Fruit fly (Drosophila melanogaster) whole organism, embryonic: Measurements from ENCODE around the gene RpS3.

Experiments used
- Aef1 ChIP-seq: fragments of 200-800 bp; sonication (Bioruptor generic); IDR thresholded peaks from 3 replicates; pipeline ENCODE4 v1.3.6; 2022; ENCODE audit warnings: missing biosample characterization, missing genetic modification characterization
- CG10147 ChIP-seq: fragments of 200-800 bp; sonication (Bioruptor generic); optimal IDR thresholded peaks from 2 replicates; lab custom pipeline; 2019; ENCODE audit warnings: missing biosample characterization, mild to moderate bottlenecking, missing genetic modification characterization, moderate library complexity
- CG10209 ChIP-seq: fragments of 200-800 bp; sonication (Bioruptor generic); optimal IDR thresholded peaks from 3 replicates; lab custom pipeline; 2017; ENCODE audit warnings: missing biosample characterization, mild to moderate bottlenecking, missing genetic modification characterization, missing genetic modification reagents
- CG11723 ChIP-seq: fragments of 200-800 bp; sonication (Bioruptor generic); optimal IDR thresholded peaks from 2 replicates; lab custom pipeline; 2017; ENCODE audit warnings: missing biosample characterization, mild to moderate bottlenecking, missing genetic modification characterization
- CG12236 ChIP-seq: fragments of 200-800 bp; sonication (Bioruptor generic); optimal IDR thresholded peaks from 2 replicates; lab custom pipeline; 2016; ENCODE audit warnings: missing biosample characterization, missing genetic modification characterization
- CG14050 ChIP-seq: fragments of 200-800 bp; sonication (Bioruptor generic); IDR thresholded peaks from 3 replicates; pipeline ENCODE4 v1.3.6; 2022; ENCODE audit warnings: missing biosample characterization, missing genetic modification characterization
- CG15514 ChIP-seq: fragments of 200-800 bp; sonication (Bioruptor generic); optimal IDR thresholded peaks from 3 replicates; lab custom pipeline; 2017; ENCODE audit warnings: missing biosample characterization, missing genetic modification characterization, mild to moderate bottlenecking, moderate library complexity, missing genetic modification reagents
- CG15696 ChIP-seq: fragments of 200-800 bp; sonication (Bioruptor generic); optimal IDR thresholded peaks from 2 replicates; lab custom pipeline; 2019; ENCODE audit warnings: missing biosample characterization, mild to moderate bottlenecking, missing genetic modification characterization, moderate library complexity
- CG16863 ChIP-seq: fragments of 200-800 bp; sonication (Bioruptor generic); optimal IDR thresholded peaks from 3 replicates; lab custom pipeline; 2016; ENCODE audit warnings: missing biosample characterization, missing genetic modification characterization
- CG17829 ChIP-seq: fragments of 200-800 bp; optimal IDR thresholded peaks from 2 replicates; lab custom pipeline; 2019; ENCODE audit warnings: missing biosample characterization, mild to moderate bottlenecking, missing genetic modification characterization, moderate library complexity
- CG18599 ChIP-seq: fragments of 200-800 bp; sonication (Bioruptor generic); optimal IDR thresholded peaks from 3 replicates; lab custom pipeline; 2017; ENCODE audit warnings: missing biosample characterization, missing genetic modification characterization, mild to moderate bottlenecking, moderate library complexity, missing genetic modification reagents
- CG18619 ChIP-seq: fragments of 200-800 bp; sonication (Bioruptor generic); optimal IDR thresholded peaks from 3 replicates; lab custom pipeline; 2017; ENCODE audit warnings: missing biosample characterization, mild to moderate bottlenecking, missing genetic modification characterization
- CG2678 ChIP-seq: fragments of 200-800 bp; sonication (Bioruptor generic); optimal IDR thresholded peaks from 3 replicates; lab custom pipeline; 2019; ENCODE audit warnings: missing biosample characterization, mild to moderate bottlenecking, missing genetic modification characterization, moderate library complexity
- CG32532 ChIP-seq: fragments of 200-800 bp; sonication (Bioruptor generic); IDR thresholded peaks from 2 replicates; pipeline ENCODE4 v1.3.6; 2022; ENCODE audit warnings: missing biosample characterization, missing genetic modification characterization
- CG3847 ChIP-seq: fragments of 200-800 bp; sonication (Bioruptor generic); IDR thresholded peaks from 2 replicates; pipeline ENCODE4 v1.3.6; 2022; ENCODE audit warnings: missing biosample characterization, missing genetic modification characterization
- CG4282 ChIP-seq: fragments of 200-800 bp; sonication (Bioruptor generic); optimal IDR thresholded peaks from 2 replicates; lab custom pipeline; 2016; ENCODE audit warnings: missing biosample characterization, missing genetic modification characterization
- CG4360 ChIP-seq: fragments of 200-800 bp; sonication (Bioruptor generic); IDR thresholded peaks from 2 replicates; pipeline ENCODE4 v1.3.6; 2022; ENCODE audit warnings: missing biosample characterization, missing genetic modification characterization
- CG4404 ChIP-seq: fragments of 200-800 bp; sonication (Bioruptor generic); IDR thresholded peaks from 2 replicates; pipeline ENCODE4 v1.3.6; 2022; ENCODE audit warnings: missing biosample characterization, missing genetic modification characterization
- CG5953 ChIP-seq: fragments of 200-800 bp; sonication (Bioruptor generic); IDR thresholded peaks from 2 replicates; pipeline ENCODE4 v1.3.6; 2022; ENCODE audit warnings: missing biosample characterization, missing genetic modification characterization
- CG6854 ChIP-seq: fragments of 200-800 bp; sonication (Bioruptor generic); optimal IDR thresholded peaks from 3 replicates; lab custom pipeline; 2017; ENCODE audit warnings: missing biosample characterization, mild to moderate bottlenecking, missing genetic modification characterization
- CG8359 ChIP-seq: fragments of 200-800 bp; sonication (Bioruptor generic); optimal IDR thresholded peaks from 2 replicates; lab custom pipeline; 2017; ENCODE audit warnings: missing biosample characterization, mild to moderate bottlenecking, missing genetic modification characterization, borderline replicate concordance
- CHES-1-like ChIP-seq: fragments of 200-800 bp; sonication (Bioruptor generic); optimal IDR thresholded peaks from 2 replicates; lab custom pipeline; 2016; ENCODE audit warnings: missing biosample characterization, missing genetic modification characterization
- Dfd ChIP-seq, 2 experiments: fragments of >200 bp; optimal IDR thresholded peaks; 2 replicates each; lab custom pipeline; 2017; ENCODE audit warnings: missing biosample characterization in 2 of 2, missing genetic modification characterization in 2 of 2
- Hr39 ChIP-seq: fragments of >200 bp; optimal IDR thresholded peaks from 2 replicates; lab custom pipeline; 2017
- Hr51 ChIP-seq, 2 experiments: fragments of 200-800 bp; sonication (Bioruptor generic); optimal IDR thresholded peaks; 2 replicates in 1 of 2; 3 replicates in 1 of 2; lab custom pipeline; 2016 to 2018; ENCODE audit warnings: missing biosample characterization in 2 of 2, missing genetic modification characterization in 2 of 2, mild to moderate bottlenecking in 1 of 2, moderate library complexity in 1 of 2
- MTF-1 ChIP-seq: fragments of 200-800 bp; sonication (Bioruptor generic); optimal IDR thresholded peaks from 2 replicates; lab custom pipeline; 2018; ENCODE audit warnings: missing biosample characterization, mild to moderate bottlenecking, missing genetic modification characterization, borderline replicate concordance
- NFAT ChIP-seq: fragments of 200-800 bp; sonication (Bioruptor generic); IDR thresholded peaks from 2 replicates; pipeline ENCODE4 v1.3.6; 2022; ENCODE audit warnings: missing biosample characterization, missing genetic modification characterization
- Nf-YA ChIP-seq: fragments of 200-800 bp; sonication (Bioruptor generic); IDR thresholded peaks from 2 replicates; pipeline ENCODE4 v1.3.6; 2022; ENCODE audit warnings: missing biosample characterization, missing genetic modification characterization
- Vsx1 ChIP-seq: fragments of 200-800 bp; sonication (Bioruptor generic); optimal IDR thresholded peaks from 2 replicates; lab custom pipeline; 2017; ENCODE audit warnings: missing biosample characterization, mild to moderate bottlenecking, missing genetic modification characterization, missing genetic modification reagents
- ash1 ChIP-seq: fragments of 200-800 bp; sonication (Bioruptor generic); optimal IDR thresholded peaks from 2 replicates; lab custom pipeline; 2018; ENCODE audit warnings: missing biosample characterization, mild to moderate bottlenecking, missing genetic modification characterization
- bab2 ChIP-seq: fragments of 200-800 bp; sonication (Bioruptor generic); optimal IDR thresholded peaks from 2 replicates; lab custom pipeline; 2016; ENCODE audit warnings: missing biosample characterization, missing genetic modification characterization
- br ChIP-seq: fragments of >200 bp; optimal IDR thresholded peaks from 2 replicates; lab custom pipeline; 2017
- cwo ChIP-seq: fragments of 200-800 bp; sonication (Bioruptor generic); optimal IDR thresholded peaks from 3 replicates; lab custom pipeline; 2017; ENCODE audit warnings: missing biosample characterization, missing genetic modification characterization, mild to moderate bottlenecking, moderate library complexity, missing genetic modification reagents
- dmrt11E ChIP-seq: fragments of 200-800 bp; sonication (Bioruptor generic); optimal IDR thresholded peaks from 3 replicates; lab custom pipeline; 2018; ENCODE audit warnings: missing biosample characterization, mild to moderate bottlenecking, missing genetic modification characterization, moderate library complexity
- dpn ChIP-seq, 2 experiments: fragments of 200-800 bp; sonication (Bioruptor generic); optimal IDR thresholded peaks; 3 replicates each; lab custom pipeline; 2016; ENCODE audit warnings: missing biosample characterization in 2 of 2, missing genetic modification characterization in 2 of 2
- esg ChIP-seq: fragments of 200-800 bp; sonication (Bioruptor generic); conservative IDR thresholded peaks from 2 replicates; pipeline ENCODE4 v1.3.6; 2022; ENCODE audit warnings: missing biosample characterization, missing genetic modification characterization
- ftz-f1 ChIP-seq: fragments of 200-800 bp; sonication (Bioruptor generic); optimal IDR thresholded peaks from 2 replicates; lab custom pipeline; 2016; ENCODE audit warnings: missing biosample characterization, missing genetic modification characterization
- ind ChIP-seq: fragments of 200-800 bp; sonication (Bioruptor generic); optimal IDR thresholded peaks from 3 replicates; lab custom pipeline; 2016; ENCODE audit warnings: missing biosample characterization, missing genetic modification characterization
- org-1 ChIP-seq: fragments of 200-800 bp; sonication (Bioruptor generic); optimal IDR thresholded peaks from 2 replicates; lab custom pipeline; 2017; ENCODE audit warnings: missing biosample characterization, missing genetic modification characterization
- otp ChIP-seq: fragments of 200-800 bp; sonication (Bioruptor generic); IDR thresholded peaks from 3 replicates; pipeline ENCODE4, ENCODE4 v1.3.6; 2022; ENCODE audit warnings: missing biosample characterization, missing genetic modification characterization
- prd ChIP-seq, 3 experiments: fragments of >200 bp in 2 of 3; fragments of 200-800 bp in 1 of 3; sonication (Bioruptor generic) in 1 of 3; optimal IDR thresholded peaks in 2 of 3; IDR thresholded peaks in 1 of 3; 2 replicates in 2 of 3; 3 replicates in 1 of 3; pipeline versions ENCODE4 v1.3.6 to Lab custom; 2017 to 2022; ENCODE audit warnings: missing biosample characterization in 1 of 3, missing genetic modification characterization in 1 of 3
- pum ChIP-seq: fragments of 200-800 bp; sonication (Bioruptor generic); optimal IDR thresholded peaks from 2 replicates; lab custom pipeline; 2016; ENCODE audit warnings: missing biosample characterization, missing genetic modification characterization
- ranshi ChIP-seq: fragments of 200-800 bp; sonication (Bioruptor generic); IDR thresholded peaks from 2 replicates; pipeline ENCODE4 v1.3.6; 2022; ENCODE audit warnings: missing biosample characterization, missing genetic modification characterization
- rib ChIP-seq: fragments of 200-800 bp; sonication (Bioruptor generic); IDR thresholded peaks from 2 replicates; pipeline ENCODE4 v1.3.6; 2022; ENCODE audit warnings: missing biosample characterization, missing genetic modification characterization
- ro ChIP-seq: fragments of 200-800 bp; sonication (Bioruptor generic); IDR thresholded peaks from 2 replicates; pipeline ENCODE4 v1.3.6; 2022; ENCODE audit warnings: missing biosample characterization, missing genetic modification characterization
- scrt ChIP-seq: fragments of 200-800 bp; sonication (Bioruptor generic); optimal IDR thresholded peaks from 2 replicates; lab custom pipeline; 2018; ENCODE audit warnings: missing biosample characterization, mild to moderate bottlenecking, missing genetic modification characterization, moderate library complexity
- sr ChIP-seq: fragments of 200-800 bp; sonication (Bioruptor generic); IDR thresholded peaks from 3 replicates; pipeline ENCODE4 v1.3.6; 2022; ENCODE audit warnings: missing biosample characterization, missing genetic modification characterization
- usp ChIP-seq: fragments of >200 bp; optimal IDR thresholded peaks from 2 replicates; lab custom pipeline; 2017; ENCODE audit warnings: missing biosample characterization, missing genetic modification characterization
- wek ChIP-seq: fragments of 200-800 bp; sonication (Bioruptor generic); optimal IDR thresholded peaks from 3 replicates; lab custom pipeline; 2018; ENCODE audit warnings: missing biosample characterization, mild to moderate bottlenecking, missing genetic modification characterization, moderate library complexity
- z ChIP-seq: fragments of 200-800 bp; sonication (Bioruptor generic); IDR thresholded peaks from 3 replicates; pipeline ENCODE4 v1.3.6; 2022; ENCODE audit warnings: missing biosample characterization, missing genetic modification characterization

Gene RpS3

DNA sequence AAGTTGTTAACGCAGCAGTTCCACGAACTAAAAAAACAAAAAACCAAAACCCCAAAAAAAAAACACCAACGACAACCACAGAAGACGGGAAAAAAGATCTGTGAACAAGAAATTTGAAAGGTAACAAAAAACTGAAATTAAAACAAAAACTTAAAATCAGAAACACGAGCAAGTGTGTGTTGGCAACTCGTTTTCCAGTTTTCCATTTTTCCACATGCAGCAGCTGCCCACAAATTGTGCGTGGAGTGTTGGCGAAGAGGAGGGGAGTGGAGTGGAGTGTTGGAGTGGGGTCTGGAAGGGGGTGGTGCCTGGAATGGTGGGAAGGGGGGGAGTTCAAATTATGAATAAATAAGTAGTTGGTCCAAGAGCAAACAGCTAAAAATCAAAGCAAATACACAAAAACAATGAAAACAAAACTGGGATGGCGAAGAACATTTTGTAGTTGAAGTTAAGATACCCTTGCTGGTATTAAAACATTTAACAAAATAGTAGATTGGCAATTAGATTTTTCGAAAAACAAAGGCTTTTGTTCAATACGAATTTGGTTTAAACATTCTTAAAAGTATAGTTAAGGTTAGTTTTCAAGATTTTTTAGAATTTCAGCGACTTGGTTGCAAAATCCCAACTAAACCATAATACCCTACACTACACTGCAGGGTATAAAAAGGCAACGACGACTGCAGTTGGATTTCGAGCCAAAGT, 25.1 kb upstream of the RpS3 start (continued):
- no peak for TF ChIP-seq CG15514 (GFP tag; lab: Kevin White, UChicago)
- no peak for TF ChIP-seq ash1 (GFP tag; lab: Kevin White, UChicago)
- no peak for TF ChIP-seq CG10147 (GFP tag; lab: Kevin White, UChicago)
- TF ChIP-seq rib = no peak
- no peak for TF ChIP-seq Hr39 (lab: Kevin White, UChicago)
- no peak for TF ChIP-seq Vsx1
- TF ChIP-seq CG3847 (GFP tag; lab: Robert Waterston, UW) = no peak
- peak; percentile 44 for TF ChIP-seq bab2
- peak; percentile 67 for TF ChIP-seq dmrt11E (tag; lab: Kevin White, UChicago)
- no peak for TF ChIP-seq MTF-1
- peak; percentile 60 for TF ChIP-seq CG10209 (GFP tag; lab: Kevin White, UChicago)
- TF ChIP-seq CHES-1-like (GFP tag; lab: Kevin White, UChicago) = no peak
- peak; percentile 37 for TF ChIP-seq CG18599 (GFP tag; lab: Kevin White, UChicago)
- peak; percentile 53 for TF ChIP-seq CG17829 (tag; lab: Kevin White, UChicago)
- TF ChIP-seq otp (GFP tag; lab: Robert Waterston, UW) = no peak
- peak; percentile 34 for TF ChIP-seq pum (GFP tag; lab: Kevin White, UChicago)
- TF ChIP-seq org-1 (GFP tag; lab: Kevin White, UChicago) = peak; percentile 13
- no peak for TF ChIP-seq CG4360 (GFP tag; lab: Robert Waterston, UW)
- no peak for TF ChIP-seq wek
- TF ChIP-seq CG18619 (GFP tag; lab: Kevin White, UChicago) = peak; percentile 30
- no peak for TF ChIP-seq prd (optimal IDR thresholded peaks at IDR 0.05; lab: Kevin White, UChicago)
- TF ChIP-seq prd (GFP tag; IDR thresholded peaks at IDR 0.05; lab: Robert Waterston, UW) = peak; percentile 58; the same call in 2 of the 3 replicates
- TF ChIP-seq z (GFP tag; lab: Robert Waterston, UW) = no peak
- TF ChIP-seq Dfd (GFP tag; optimal IDR thresholded peaks at IDR 0.05; lab: Kevin White, UChicago) = no peak
- TF ChIP-seq CG8359 (GFP tag; lab: Kevin White, UChicago) = peak; percentile 42
- TF ChIP-seq dpn (GFP tag; optimal IDR thresholded peaks at IDR 0.05; lab: Kevin White, UChicago) = peak in 1 of 2 experiments; percentile 22
- TF ChIP-seq cwo (GFP tag; lab: Kevin White, UChicago) = no peak
- TF ChIP-seq CG4282 (GFP tag; lab: Kevin White, UChicago) = no peak
- peak; percentile 27 for TF ChIP-seq esg (GFP tag; lab: Robert Waterston, UW)
- no peak for TF ChIP-seq ftz-f1 (GFP tag; lab: Kevin White, UChicago)
- peak; percentile 28 for TF ChIP-seq scrt (GFP tag; lab: Kevin White, UChicago)
- no peak for TF ChIP-seq CG5953 (GFP tag; lab: Robert Waterston, UW)
- no peak for TF ChIP-seq CG16863 (GFP tag; lab: Kevin White, UChicago)
- TF ChIP-seq usp (GFP tag; lab: Kevin White, UChicago) = no peak
- TF ChIP-seq Nf-YA (GFP tag; lab: Robert Waterston, UW) = no peak
- TF ChIP-seq CG15696 (tag; lab: Kevin White, UChicago) = no peak
- no peak for TF ChIP-seq CG12236 (GFP tag; lab: Kevin White, UChicago)
- no peak for TF ChIP-seq NFAT (GFP tag; lab: Robert Waterston, UW)
- no peak for TF ChIP-seq CG6854 (GFP tag; lab: Kevin White, UChicago)
- TF ChIP-seq Aef1 (GFP tag; lab: Robert Waterston, UW) = no peak; the same call in 2 of the 3 replicates
- TF ChIP-seq br (lab: Kevin White, UChicago) = no peak
- TF ChIP-seq CG14050 (GFP tag; lab: Robert Waterston, UW) = no peak
- TF ChIP-seq Hr51 (GFP tag; optimal IDR thresholded peaks at IDR 0.05; lab: Kevin White, UChicago) = peak in 1 of 2 experiments; percentile 57
- TF ChIP-seq CG2678 (tag; lab: Kevin White, UChicago) = peak; percentile 59
- TF ChIP-seq ind = peak; percentile 36
- TF ChIP-seq sr (GFP tag; lab: Robert Waterston, UW) = 0 out of 3 replicates have a peak, but pooled peaks have one; percentile 48
- TF ChIP-seq ro = no peak
- no peak for TF ChIP-seq CG32532 (GFP tag; lab: Robert Waterston, UW)
- TF ChIP-seq CG11723 = peak; percentile 8
- no peak for TF ChIP-seq ranshi (GFP tag; lab: Robert Waterston, UW)
- no peak for TF ChIP-seq CG4404 (GFP tag; lab: Robert Waterston, UW)
